Worm (Caenorhabditis elegans) whole organism, L3 larva: ENCODE measurements around the gene srg-34.

Experiments used
- ceh-28 ChIP-seq: fragments of 150-350 bp; optimal IDR thresholded peaks from 2 replicates; lab custom pipeline; 2014; ENCODE audit warnings: missing biosample characterization, missing genetic modification reagents, missing genetic modification characterization
- fkh-2 ChIP-seq: fragments of 150-350 bp; optimal IDR thresholded peaks from 2 replicates; lab custom pipeline; 2014; ENCODE audit warnings: missing biosample characterization, missing genetic modification reagents, missing genetic modification characterization
- fos-1 ChIP-seq: fragments of 150-350 bp; optimal IDR thresholded peaks from 2 replicates; lab custom pipeline; 2014; ENCODE audit warnings: missing biosample characterization, missing genetic modification characterization
- lin-15B ChIP-seq: fragments of 150-350 bp; optimal IDR thresholded peaks from 2 replicates; lab custom pipeline; 2014; ENCODE audit warnings: missing biosample characterization, missing genetic modification characterization
- lin-39 ChIP-seq: fragments of 150-350 bp; optimal IDR thresholded peaks from 2 replicates; lab custom pipeline; 2018; ENCODE audit warnings: missing biosample characterization, missing genetic modification reagents, missing genetic modification characterization
- nhr-43 ChIP-seq: sonication (generic microtip); optimal IDR thresholded peaks from 2 replicates; lab custom pipeline; 2016; ENCODE audit warnings: mild to moderate bottlenecking, missing genetic modification characterization, missing compliant biosample characterization; ENCODE audit not compliant: poor library complexity, severe bottlenecking
- unc-62 ChIP-seq: fragments of 150-350 bp; sonication (generic microtip); optimal IDR thresholded peaks from 4 replicates; lab custom pipeline; 2014; ENCODE audit warnings: missing biosample characterization, missing genetic modification reagents, missing genetic modification characterization

- TF ChIP-seq fos-1 (tag; lab: Kevin White, UChicago), result no peak
- no peak for TF ChIP-seq fkh-2 (tag; lab: Kevin White, UChicago)
- TF ChIP-seq lin-39, result no peak
- no peak for TF ChIP-seq lin-15B (tag; lab: Kevin White, UChicago)
- no peak for TF ChIP-seq ceh-28
- no peak for TF ChIP-seq nhr-43
- no peak for TF ChIP-seq unc-62
Measured at ce11 chrV:18560944-18561343, 3.7 kb downstream of the srg-34 start.
